Worm (Caenorhabditis elegans) whole organism, midembryonic: ENCODE data around the gene nspb-11.

Experiments
- med-1 ChIP-seq: sonication (generic microtip); optimal IDR thresholded peaks from 2 replicates; lab custom pipeline; 2017; ENCODE audit warnings: missing genetic modification characterization, mild to moderate bottlenecking, missing compliant biosample characterization, antibody characterized with exemption, missing genetic modification reagents; ENCODE audit not compliant: insufficient read depth
- ztf-23 ChIP-seq: fragments of 200-800 bp; sonication (Bioruptor generic); IDR thresholded peaks from 2 replicates; pipeline ENCODE4 v1.3.6; 2022; ENCODE audit warnings: missing genetic modification reagents, missing genetic modification characterization, missing compliant biosample characterization
- ztf-29 ChIP-seq: fragments of 200-800 bp; sonication (Bioruptor generic); IDR thresholded peaks from 2 replicates; pipeline ENCODE4 v1.3.6; 2022; ENCODE audit warnings: missing genetic modification reagents, missing genetic modification characterization, missing compliant biosample characterization

- TF ChIP-seq ztf-23 (GFP tag; lab: Robert Waterston, UW) (no peak), med-1 (GFP tag; lab: Kevin White, UChicago) (no peak), ztf-29 (GFP tag; lab: Robert Waterston, UW) (no peak)
These were observed 3.0 kb upstream of the nspb-11 start, which contains the start of gene clec-66 for ce11 chrII:12904174-12904573.
